Worm (Caenorhabditis elegans): ENCODE data around the gene acdh-2.
A peak's percentile ranks its signal among the peaks of the same experiment; 100 is the strongest.

acdh-2 gene

DNA sequence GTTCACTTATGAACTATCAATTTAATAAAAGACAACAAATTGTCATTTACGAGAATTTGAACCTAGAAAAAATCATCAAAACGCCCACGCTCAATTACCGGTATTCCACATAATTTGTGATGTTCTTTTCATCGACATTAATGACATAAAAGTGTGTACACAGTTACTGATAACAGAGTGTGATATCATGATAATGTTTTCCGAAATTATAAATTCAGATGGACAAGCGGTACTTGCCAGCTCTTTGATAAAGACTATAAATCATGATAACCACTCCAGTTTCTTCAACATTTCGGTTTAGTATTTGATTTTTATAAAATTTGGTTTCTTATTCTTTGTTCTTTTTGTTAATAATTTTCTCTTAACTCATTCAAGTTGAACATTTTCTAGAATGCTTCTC is 38.5 kb upstream of the acdh-2 start, which contains the start of gene lys-8:
lys-8 (plus strand) TSS at position 391 of the 400 bp plus-strand sequence.
- TF ChIP-seq hnd-1 (tag; optimal IDR thresholded peaks at IDR 0.05) = no peak
- no peak for TF ChIP-seq ceh-36 (tag; optimal IDR thresholded peaks at IDR 0.05)
- TF ChIP-seq tbx-37 (GFP tag; conservative IDR thresholded peaks at IDR 0.05) = no peak
- TF ChIP-seq aly-1 (tag; optimal IDR thresholded peaks at IDR 0.05) = no peak
- TF ChIP-seq ama-1 (optimal IDR thresholded peaks at IDR 0.05) = no peak
- TF ChIP-seq B0310.2 (tag; optimal IDR thresholded peaks at IDR 0.05) = no peak
- TF ChIP-seq ets-7 (tag; optimal IDR thresholded peaks at IDR 0.05) = no peak
- TF ChIP-seq hmbx-1 (tag; optimal IDR thresholded peaks at IDR 0.05) = no peak
- no peak for TF ChIP-seq sea-1 (GFP tag; conservative IDR thresholded peaks at IDR 0.05)
- no peak for TF ChIP-seq tbx-11 (GFP tag; IDR thresholded peaks at IDR 0.05)

DNA sequence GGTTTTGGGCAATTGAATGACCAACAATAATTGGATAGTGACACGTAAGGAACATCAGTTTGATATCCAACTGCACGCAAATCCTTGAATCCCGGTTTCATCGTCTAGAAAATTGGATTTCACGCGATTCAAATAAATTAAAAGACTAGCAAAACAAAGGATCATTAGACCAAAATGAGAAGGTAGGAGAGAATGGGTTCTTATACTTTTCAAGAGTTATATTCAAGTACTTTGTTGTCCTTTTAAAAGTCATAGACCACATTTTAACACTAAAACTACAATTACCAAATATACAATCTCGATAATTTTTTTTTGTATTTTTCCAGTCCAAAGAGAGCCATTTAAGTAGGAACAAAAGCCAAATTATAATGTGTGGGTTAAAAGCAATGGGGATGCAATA is 35.0 kb upstream of the acdh-2 start, which contains the start of gene T25E4.2:
T25E4.2 (minus strand) TSS at position 101 of the 400 bp plus-strand sequence.
- no peak for TF ChIP-seq pes-1 (GFP tag; IDR thresholded peaks at IDR 0.05)

DNA sequence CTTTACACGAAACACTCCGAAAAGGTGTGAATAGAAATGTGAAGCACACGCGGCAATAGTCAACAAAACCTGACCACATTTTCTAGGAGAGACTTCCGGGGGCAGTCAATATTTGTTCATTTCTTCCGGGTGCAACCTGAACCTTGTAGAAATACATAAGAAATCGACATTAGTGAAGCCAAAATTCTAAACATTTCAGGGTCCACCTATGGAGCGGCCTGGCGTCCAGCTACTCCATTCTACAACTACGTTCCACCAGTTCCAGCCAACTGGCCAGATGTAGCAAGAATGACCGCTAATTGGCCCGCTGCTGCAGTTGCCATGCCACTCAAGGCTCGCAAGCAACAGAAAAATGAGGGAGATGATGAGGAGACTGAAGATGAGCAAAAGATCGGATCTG is 31.9 kb upstream of the acdh-2 start:
- no peak for TF ChIP-seq hmbx-1 (tag; optimal IDR thresholded peaks at IDR 0.05)
- no peak for TF ChIP-seq ets-7 (tag; optimal IDR thresholded peaks at IDR 0.05)
- TF ChIP-seq aly-1 (tag; optimal IDR thresholded peaks at IDR 0.05) = no peak
- TF ChIP-seq tbx-11 (GFP tag; IDR thresholded peaks at IDR 0.05) = no peak
- TF ChIP-seq ceh-13 (GFP tag; optimal IDR thresholded peaks at IDR 0.05) = no peak
- TF ChIP-seq tra-4 (tag; optimal IDR thresholded peaks at IDR 0.05) = no peak
- TF ChIP-seq sea-1 (GFP tag; conservative IDR thresholded peaks at IDR 0.05) = no peak
- TF ChIP-seq ceh-36 (tag; optimal IDR thresholded peaks at IDR 0.05) = no peak
- TF ChIP-seq flt-1 (GFP tag; IDR thresholded peaks at IDR 0.05) = no peak
- no peak for TF ChIP-seq scrt-1 (GFP tag; IDR thresholded peaks at IDR 0.05)
- no peak for TF ChIP-seq hmg-4 (GFP tag; optimal IDR thresholded peaks at IDR 0.05)
- TF ChIP-seq tbx-37 (GFP tag; conservative IDR thresholded peaks at IDR 0.05) = no peak
- no peak for TF ChIP-seq F13C5.2 (tag; optimal IDR thresholded peaks at IDR 0.05)
- no peak for TF ChIP-seq hnd-1 (tag; optimal IDR thresholded peaks at IDR 0.05)
- no peak for TF ChIP-seq pes-1 (GFP tag; IDR thresholded peaks at IDR 0.05)
- no peak for TF ChIP-seq ama-1 (optimal IDR thresholded peaks at IDR 0.05)
- no peak for TF ChIP-seq B0310.2 (tag; optimal IDR thresholded peaks at IDR 0.05)

DNA sequence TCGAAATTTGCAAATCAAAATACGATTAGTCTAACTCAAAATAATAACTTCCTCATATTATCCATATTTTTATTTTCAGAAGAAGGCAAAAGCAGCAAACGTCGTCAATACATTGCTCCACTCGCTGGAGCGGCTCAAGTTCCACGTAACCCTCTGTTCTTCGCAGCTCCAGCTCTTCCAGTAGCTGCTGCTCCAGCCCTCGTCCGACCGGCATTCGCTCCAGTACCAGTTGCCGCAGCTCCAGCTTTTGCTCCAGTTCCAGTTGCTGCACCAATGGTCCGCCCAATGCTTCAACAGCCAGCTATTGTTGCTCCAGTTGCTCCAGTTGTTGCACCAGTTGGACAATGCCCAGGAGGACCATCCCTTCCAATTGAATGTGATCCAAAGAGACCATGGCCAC is 31.4 kb upstream of the acdh-2 start:
- no peak for TF ChIP-seq pes-1 (GFP tag; IDR thresholded peaks at IDR 0.05)
- TF ChIP-seq flt-1 (GFP tag; IDR thresholded peaks at IDR 0.05) = no peak
- no peak for TF ChIP-seq B0310.2 (tag; optimal IDR thresholded peaks at IDR 0.05)
- no peak for TF ChIP-seq tbx-37 (GFP tag; conservative IDR thresholded peaks at IDR 0.05)
- TF ChIP-seq hnd-1 (tag; optimal IDR thresholded peaks at IDR 0.05) = no peak
- TF ChIP-seq F13C5.2 (tag; optimal IDR thresholded peaks at IDR 0.05) = no peak
- TF ChIP-seq ets-7 (tag; optimal IDR thresholded peaks at IDR 0.05) = no peak
- no peak for TF ChIP-seq ceh-36 (tag; optimal IDR thresholded peaks at IDR 0.05)
- TF ChIP-seq ceh-13 (GFP tag; optimal IDR thresholded peaks at IDR 0.05) = no peak
- no peak for TF ChIP-seq aly-1 (tag; optimal IDR thresholded peaks at IDR 0.05)
- TF ChIP-seq ama-1 (optimal IDR thresholded peaks at IDR 0.05) = no peak
- no peak for TF ChIP-seq hmbx-1 (tag; optimal IDR thresholded peaks at IDR 0.05)
- no peak for TF ChIP-seq scrt-1 (GFP tag; IDR thresholded peaks at IDR 0.05)
- TF ChIP-seq tbx-11 (GFP tag; IDR thresholded peaks at IDR 0.05) = no peak
- no peak for TF ChIP-seq tra-4 (tag; optimal IDR thresholded peaks at IDR 0.05)

DNA sequence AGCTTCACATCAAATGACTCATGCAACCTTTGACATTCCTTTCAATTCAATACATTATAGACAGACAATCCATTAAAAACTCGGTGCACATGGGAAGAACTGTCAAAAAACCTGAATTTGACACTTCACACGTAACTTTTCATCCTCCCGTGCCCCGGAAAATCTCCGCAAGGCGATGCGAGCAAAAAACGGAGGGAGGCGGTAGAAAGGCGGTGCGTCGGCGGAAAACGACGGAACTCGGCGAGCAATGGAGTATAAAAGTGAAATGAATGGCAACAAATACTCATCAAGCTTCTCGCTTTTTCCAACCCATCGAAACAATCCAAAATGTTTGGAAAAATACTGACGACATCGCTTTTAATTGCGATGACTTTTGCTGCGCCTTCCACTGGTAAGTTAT is 30.7 kb upstream of the acdh-2 start, which contains the start of gene T25E4.1:
T25E4.1 (plus strand) TSS at position 301 of the 400 bp plus-strand sequence.
- TF ChIP-seq tra-4 (tag; optimal IDR thresholded peaks at IDR 0.05) (no peak), ceh-36 (tag; optimal IDR thresholded peaks at IDR 0.05) (no peak), hmbx-1 (tag; optimal IDR thresholded peaks at IDR 0.05) (no peak), tbx-11 (GFP tag; IDR thresholded peaks at IDR 0.05) (no peak), hmg-4 (GFP tag; optimal IDR thresholded peaks at IDR 0.05) (no peak), hnd-1 (tag; optimal IDR thresholded peaks at IDR 0.05) (no peak), scrt-1 (GFP tag; IDR thresholded peaks at IDR 0.05) (no peak), F13C5.2 (tag; optimal IDR thresholded peaks at IDR 0.05) (no peak), B0310.2 (tag; optimal IDR thresholded peaks at IDR 0.05) (no peak), ceh-13 (GFP tag; optimal IDR thresholded peaks at IDR 0.05) (no peak), ets-7 (tag; optimal IDR thresholded peaks at IDR 0.05) (no peak)

DNA sequence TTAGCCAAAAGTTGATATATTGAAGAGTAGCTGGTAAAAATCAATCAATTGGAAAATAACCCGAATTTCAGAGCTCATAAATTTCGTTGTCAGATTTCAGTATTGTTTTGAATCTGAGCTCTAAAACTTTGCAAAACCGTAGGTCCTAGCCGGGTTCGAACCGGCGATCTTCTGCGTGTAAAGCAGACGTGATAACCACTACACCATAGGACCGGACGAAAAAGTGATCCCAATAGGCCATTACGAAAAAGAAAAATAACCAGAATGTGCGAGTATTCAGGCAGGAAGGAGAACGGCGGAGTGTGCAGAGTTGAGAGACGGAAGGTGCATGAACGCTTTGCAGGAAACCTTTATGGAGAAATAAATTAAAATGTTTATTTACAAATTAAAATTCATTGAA is 29.8 kb upstream of the acdh-2 start:
- peak; percentile 66 for TF ChIP-seq scrt-1 (GFP tag; IDR thresholded peaks at IDR 0.05)
- TF ChIP-seq F13C5.2 (tag; optimal IDR thresholded peaks at IDR 0.05) = peak; percentile 33
- peak; percentile 59; the same call in 1 of the 2 replicates for TF ChIP-seq tbx-11 (GFP tag; IDR thresholded peaks at IDR 0.05)
- TF ChIP-seq aly-1 (tag; optimal IDR thresholded peaks at IDR 0.05) = no peak
- peak; percentile 22 for TF ChIP-seq hmbx-1 (tag; optimal IDR thresholded peaks at IDR 0.05)
- peak; percentile 27 for TF ChIP-seq B0310.2 (tag; optimal IDR thresholded peaks at IDR 0.05)
- TF ChIP-seq ama-1 (optimal IDR thresholded peaks at IDR 0.05) = no peak
- TF ChIP-seq ceh-13 (GFP tag; optimal IDR thresholded peaks at IDR 0.05) = peak; percentile 36
- TF ChIP-seq flt-1 (GFP tag; IDR thresholded peaks at IDR 0.05) = peak; percentile 73
- TF ChIP-seq tbx-37 (GFP tag; conservative IDR thresholded peaks at IDR 0.05) = peak; percentile 37; the same call in 1 of the 2 replicates
- no peak for TF ChIP-seq ets-7 (tag; optimal IDR thresholded peaks at IDR 0.05)
- peak; percentile 76 for TF ChIP-seq hmg-4 (GFP tag; optimal IDR thresholded peaks at IDR 0.05)
- TF ChIP-seq ceh-36 (tag; optimal IDR thresholded peaks at IDR 0.05) = peak; percentile 33
- 0 out of 2 replicates have a peak, but pooled peaks have one; percentile 64 for TF ChIP-seq sea-1 (GFP tag; conservative IDR thresholded peaks at IDR 0.05)
- no peak for TF ChIP-seq pes-1 (GFP tag; IDR thresholded peaks at IDR 0.05)
- TF ChIP-seq hnd-1 (tag; optimal IDR thresholded peaks at IDR 0.05) = peak; percentile 20

DNA sequence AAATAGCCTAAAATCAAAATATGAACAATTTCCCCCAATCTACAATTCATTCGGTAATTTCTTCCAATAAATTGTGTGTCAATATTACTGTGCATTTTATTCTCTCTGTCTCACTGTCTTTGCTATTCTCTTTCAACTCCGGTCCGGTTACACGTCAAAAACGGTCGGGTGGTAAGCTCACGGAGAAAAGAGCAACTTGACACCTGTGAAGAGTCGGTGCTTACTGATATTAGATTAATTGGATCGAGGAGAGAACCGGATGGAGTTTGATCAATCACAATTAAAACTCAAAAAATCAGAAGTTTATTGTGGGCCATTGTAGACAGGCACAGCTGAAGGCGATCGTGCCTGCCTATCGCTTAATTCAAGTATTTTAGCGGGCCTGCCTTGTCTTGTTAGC is 27.6 kb upstream of the acdh-2 start:
- TF ChIP-seq hmbx-1 (tag; optimal IDR thresholded peaks at IDR 0.05) (no peak), ama-1 (optimal IDR thresholded peaks at IDR 0.05) (no peak), ceh-13 (GFP tag; optimal IDR thresholded peaks at IDR 0.05) (no peak), flt-1 (GFP tag; IDR thresholded peaks at IDR 0.05) (no peak), scrt-1 (GFP tag; IDR thresholded peaks at IDR 0.05) (no peak), tbx-37 (GFP tag; conservative IDR thresholded peaks at IDR 0.05) (no peak), ets-7 (tag; optimal IDR thresholded peaks at IDR 0.05) (no peak), hmg-4 (GFP tag; optimal IDR thresholded peaks at IDR 0.05) (no peak), sea-1 (GFP tag; conservative IDR thresholded peaks at IDR 0.05) (no peak)
